Worm (Caenorhabditis elegans) whole organism, L3 larva: ENCODE results near the gene fbxc-47.

Experiments used
- ama-1 ChIP-seq: fragments of 150-350 bp; optimal IDR thresholded peaks from 2 replicates; lab custom pipeline; 2018
- elt-3 ChIP-seq, 3 experiments: fragments of 150-350 bp in 1 of 3; sonication (generic microtip) in 2 of 3; optimal IDR thresholded peaks; 2 replicates in 2 of 3; 4 replicates in 1 of 3; lab custom pipeline; 2014 to 2017; ENCODE audit warnings: missing biosample characterization in 3 of 3, missing genetic modification characterization in 3 of 3
- jun-1 ChIP-seq: fragments of 150-350 bp; optimal IDR thresholded peaks from 2 replicates; lab custom pipeline; 2014; ENCODE audit warnings: missing biosample characterization, missing genetic modification reagents, missing genetic modification characterization
- lin-39 ChIP-seq: fragments of 150-350 bp; optimal IDR thresholded peaks from 2 replicates; lab custom pipeline; 2018; ENCODE audit warnings: missing biosample characterization, missing genetic modification reagents, missing genetic modification characterization
- nhr-237 ChIP-seq: fragments of 150-350 bp; optimal IDR thresholded peaks from 2 replicates; lab custom pipeline; 2014; ENCODE audit warnings: missing biosample characterization, missing genetic modification characterization
- pha-4 ChIP-seq: fragments of 150-350 bp; optimal IDR thresholded peaks from 2 replicates; lab custom pipeline; 2014; ENCODE audit warnings: missing biosample characterization, missing genetic modification reagents, missing genetic modification characterization
- pqm-1 ChIP-seq: fragments of 150-350 bp; optimal IDR thresholded peaks from 2 replicates; lab custom pipeline; 2017; ENCODE audit warnings: missing biosample characterization, missing genetic modification characterization, inconsistent platforms
- tbx-2 ChIP-seq: sonication (generic microtip); optimal IDR thresholded peaks from 2 replicates; lab custom pipeline; 2016; ENCODE audit warnings: mild to moderate bottlenecking, missing genetic modification characterization, missing compliant biosample characterization
- unc-39 ChIP-seq: sonication (generic microtip); optimal IDR thresholded peaks from 4 replicates; lab custom pipeline; 2017; ENCODE audit warnings: missing biosample characterization, missing genetic modification characterization
- zag-1 ChIP-seq: fragments of 150-350 bp; optimal IDR thresholded peaks from 2 replicates; lab custom pipeline; 2014; ENCODE audit warnings: missing biosample characterization, missing genetic modification characterization

ce11 chrIV:3833778-3834177, 28.5 kb downstream of the fbxc-47 start:
- TF ChIP-seq tbx-2 (tag; lab: Kevin White, UChicago) (no peak), unc-39 (no peak), nhr-237 (tag; lab: Kevin White, UChicago) (no peak), ama-1 (lab: Kevin White, UChicago) (no peak), elt-3 (tag; optimal IDR thresholded peaks at IDR 0.05; lab: Kevin White, UChicago) (no peak), pqm-1 (no peak), pha-4 (tag; lab: Kevin White, UChicago) (no peak), zag-1 (tag; lab: Kevin White, UChicago) (no peak), lin-39 (no peak), jun-1 (tag; lab: Kevin White, UChicago) (no peak)
